Fruit fly (Drosophila melanogaster) whole organism, embryonic: Measurements from ENCODE around the gene Pdcd4.

Experiments
- ATbp ChIP-seq: fragments of 200-800 bp; sonication (Bioruptor generic); optimal IDR thresholded peaks from 2 replicates; lab custom pipeline; 2017; ENCODE audit warnings: missing biosample characterization, mild to moderate bottlenecking, missing genetic modification characterization, missing genetic modification reagents
- Adf1 ChIP-seq: fragments of 200-800 bp; sonication (Bioruptor generic); IDR thresholded peaks from 2 replicates; pipeline ENCODE4 v1.3.6; 2022; ENCODE audit warnings: missing biosample characterization, missing genetic modification characterization
- B-H2 ChIP-seq: fragments of 200-800 bp; sonication (Bioruptor generic); optimal IDR thresholded peaks from 2 replicates; lab custom pipeline; 2018; ENCODE audit warnings: missing biosample characterization, mild to moderate bottlenecking, missing genetic modification characterization
- CG10979 ChIP-seq: fragments of 200-800 bp; sonication (Bioruptor generic); optimal IDR thresholded peaks from 2 replicates; lab custom pipeline; 2018; ENCODE audit warnings: missing biosample characterization, mild to moderate bottlenecking, missing genetic modification characterization, moderate library complexity
- CG11560 ChIP-seq: fragments of 200-800 bp; sonication (Bioruptor generic); IDR thresholded peaks from 3 replicates; pipeline ENCODE4 v1.3.6; 2022; ENCODE audit warnings: missing biosample characterization, missing genetic modification characterization
- CG11695 ChIP-seq: fragments of 200-800 bp; sonication (Bioruptor generic); IDR thresholded peaks from 3 replicates; pipeline ENCODE4 v1.3.6; 2022; ENCODE audit warnings: missing biosample characterization, missing genetic modification characterization
- CG12299 ChIP-seq: fragments of 200-800 bp; sonication (Bioruptor generic); optimal IDR thresholded peaks from 2 replicates; lab custom pipeline; 2018; ENCODE audit warnings: missing biosample characterization, mild to moderate bottlenecking, missing genetic modification characterization
- CG14050 ChIP-seq: fragments of 200-800 bp; sonication (Bioruptor generic); IDR thresholded peaks from 3 replicates; pipeline ENCODE4 v1.3.6; 2022; ENCODE audit warnings: missing biosample characterization, missing genetic modification characterization
- CG1603 ChIP-seq: fragments of 200-800 bp; sonication (Bioruptor generic); optimal IDR thresholded peaks from 2 replicates; lab custom pipeline; 2019; ENCODE audit warnings: missing biosample characterization, mild to moderate bottlenecking, missing genetic modification characterization, moderate library complexity
- CG2120 ChIP-seq: fragments of 200-800 bp; sonication (Bioruptor generic); optimal IDR thresholded peaks from 3 replicates; lab custom pipeline; 2016; ENCODE audit warnings: missing biosample characterization, missing genetic modification characterization
- CG2712 ChIP-seq: fragments of 200-800 bp; optimal IDR thresholded peaks from 3 replicates; lab custom pipeline; 2019; ENCODE audit warnings: missing biosample characterization, mild to moderate bottlenecking, missing genetic modification characterization, moderate library complexity
- CG4360 ChIP-seq: fragments of 200-800 bp; sonication (Bioruptor generic); IDR thresholded peaks from 2 replicates; pipeline ENCODE4 v1.3.6; 2022; ENCODE audit warnings: missing biosample characterization, missing genetic modification characterization
- CG4424 ChIP-seq: fragments of 200-800 bp; sonication (Bioruptor generic); optimal IDR thresholded peaks from 3 replicates; lab custom pipeline; 2016; ENCODE audit warnings: missing biosample characterization, missing genetic modification characterization
- CG6689 ChIP-seq: fragments of 200-800 bp; sonication (Bioruptor generic); IDR thresholded peaks from 2 replicates; pipeline ENCODE4 v1.3.6; 2022; ENCODE audit warnings: missing biosample characterization, missing genetic modification characterization
- CG9797 ChIP-seq: fragments of 200-800 bp; sonication (Bioruptor generic); optimal IDR thresholded peaks from 3 replicates; lab custom pipeline; 2018; ENCODE audit warnings: missing biosample characterization, mild to moderate bottlenecking, missing genetic modification characterization
- Chrac-16 ChIP-seq: fragments of 200-800 bp; sonication (Bioruptor generic); optimal IDR thresholded peaks from 3 replicates; lab custom pipeline; 2016; ENCODE audit warnings: missing biosample characterization, missing genetic modification characterization
- D19A ChIP-seq: fragments of 200-800 bp; optimal IDR thresholded peaks from 3 replicates; lab custom pipeline; 2019; ENCODE audit warnings: missing biosample characterization, mild to moderate bottlenecking, missing genetic modification characterization, moderate library complexity
- Deaf1 ChIP-seq: fragments of 200-800 bp; optimal IDR thresholded peaks from 3 replicates; lab custom pipeline; 2019; ENCODE audit warnings: missing biosample characterization, mild to moderate bottlenecking, missing genetic modification characterization, moderate library complexity
- Dp ChIP-seq: fragments of 200-800 bp; sonication (Bioruptor generic); optimal IDR thresholded peaks from 2 replicates; lab custom pipeline; 2018; ENCODE audit warnings: missing biosample characterization, mild to moderate bottlenecking, missing genetic modification characterization, moderate library complexity
- Fer1 ChIP-seq: fragments of 200-800 bp; sonication (Bioruptor generic); optimal IDR thresholded peaks from 2 replicates; lab custom pipeline; 2017; ENCODE audit warnings: missing biosample characterization, mild to moderate bottlenecking, missing genetic modification characterization
- Fer2 ChIP-seq: fragments of 200-800 bp; sonication (Bioruptor generic); optimal IDR thresholded peaks from 2 replicates; lab custom pipeline; 2018; ENCODE audit warnings: missing biosample characterization, mild to moderate bottlenecking, missing genetic modification characterization, moderate library complexity
- HHEX ChIP-seq: fragments of 200-800 bp; sonication (Bioruptor generic); optimal IDR thresholded peaks from 3 replicates; lab custom pipeline; 2017; ENCODE audit warnings: missing biosample characterization, mild to moderate bottlenecking, missing genetic modification characterization, missing genetic modification reagents
- Hand ChIP-seq: fragments of 200-800 bp; sonication (Bioruptor generic); optimal IDR thresholded peaks from 2 replicates; lab custom pipeline; 2017; ENCODE audit warnings: mild to moderate bottlenecking, missing biosample characterization, missing genetic modification reagents, missing genetic modification characterization
- NC2β ChIP-seq: fragments of 200-800 bp; sonication (Bioruptor generic); optimal IDR thresholded peaks from 2 replicates; lab custom pipeline; 2016; ENCODE audit warnings: missing biosample characterization, missing genetic modification characterization
- Nf-YC ChIP-seq: fragments of 200-800 bp; optimal IDR thresholded peaks from 3 replicates; lab custom pipeline; 2019; ENCODE audit warnings: missing biosample characterization, mild to moderate bottlenecking, missing genetic modification characterization, moderate library complexity
- NfI ChIP-seq: fragments of 200-800 bp; sonication (Bioruptor generic); optimal IDR thresholded peaks from 3 replicates; lab custom pipeline; 2018; ENCODE audit warnings: missing biosample characterization, mild to moderate bottlenecking, missing genetic modification characterization, moderate library complexity
- Ptx1 ChIP-seq: fragments of 200-800 bp; sonication (Bioruptor generic); IDR thresholded peaks from 2 replicates; pipeline ENCODE4 v1.3.6; 2022; ENCODE audit warnings: missing biosample characterization, missing genetic modification characterization
- Rx ChIP-seq: fragments of 200-800 bp; sonication (Bioruptor generic); IDR thresholded peaks from 2 replicates; pipeline ENCODE4 v1.3.6; 2022; ENCODE audit warnings: missing biosample characterization, missing genetic modification characterization
- Side ChIP-seq: fragments of 200-800 bp; sonication (Bioruptor generic); optimal IDR thresholded peaks from 2 replicates; lab custom pipeline; 2016; ENCODE audit warnings: missing biosample characterization, missing genetic modification characterization
- Sox100B ChIP-seq: fragments of 200-800 bp; sonication (Bioruptor generic); optimal IDR thresholded peaks from 3 replicates; lab custom pipeline; 2018; ENCODE audit warnings: missing biosample characterization, mild to moderate bottlenecking, missing genetic modification characterization
- Trl ChIP-seq, 3 experiments: fragments of >200 bp in 2 of 3; fragments of 200-800 bp in 1 of 3; sonication (Bioruptor generic) in 1 of 3; optimal IDR thresholded peaks; 2 replicates in 1 of 3; 3 replicates in 2 of 3; lab custom pipeline; 2016 to 2017; ENCODE audit warnings: missing biosample characterization in 1 of 3, missing genetic modification characterization in 1 of 3
- Xrp1 ChIP-seq: fragments of 200-800 bp; sonication (Bioruptor generic); IDR thresholded peaks from 2 replicates; pipeline ENCODE4 v1.3.6; 2022; ENCODE audit warnings: missing biosample characterization, missing genetic modification characterization
- ash1 ChIP-seq: fragments of 200-800 bp; sonication (Bioruptor generic); optimal IDR thresholded peaks from 2 replicates; lab custom pipeline; 2018; ENCODE audit warnings: missing biosample characterization, mild to moderate bottlenecking, missing genetic modification characterization
- az2 ChIP-seq: fragments of 200-800 bp; sonication (Bioruptor generic); optimal IDR thresholded peaks from 3 replicates; lab custom pipeline; 2016; ENCODE audit warnings: missing biosample characterization, missing genetic modification characterization
- chif ChIP-seq, 2 experiments: fragments of 200-800 bp; sonication (Bioruptor generic); optimal IDR thresholded peaks; 3 replicates each; lab custom pipeline; 2016; ENCODE audit warnings: missing biosample characterization in 2 of 2, missing genetic modification characterization in 2 of 2
- da ChIP-seq: fragments of 200-800 bp; sonication (Bioruptor generic); optimal IDR thresholded peaks from 2 replicates; lab custom pipeline; 2016; ENCODE audit warnings: missing biosample characterization, missing genetic modification characterization
- emc ChIP-seq: fragments of 200-800 bp; sonication (Bioruptor generic); optimal IDR thresholded peaks from 2 replicates; lab custom pipeline; 2016; ENCODE audit warnings: missing biosample characterization, missing genetic modification characterization
- jigr1 ChIP-seq: fragments of 200-800 bp; sonication (Bioruptor generic); IDR thresholded peaks from 3 replicates; pipeline ENCODE4 v1.3.6; 2022; ENCODE audit warnings: missing biosample characterization, missing genetic modification characterization
- ken ChIP-seq: fragments of 200-800 bp; sonication (Bioruptor generic); IDR thresholded peaks from 3 replicates; pipeline ENCODE4 v1.3.6; 2022; ENCODE audit warnings: missing biosample characterization, missing genetic modification characterization
- lilli ChIP-seq: fragments of 200-800 bp; sonication (Bioruptor generic); optimal IDR thresholded peaks from 3 replicates; lab custom pipeline; 2016; ENCODE audit warnings: missing biosample characterization, missing genetic modification characterization
- lmd ChIP-seq: fragments of 200-800 bp; sonication (Bioruptor generic); IDR thresholded peaks from 2 replicates; pipeline ENCODE4 v1.3.6; 2022; ENCODE audit warnings: missing biosample characterization, missing genetic modification characterization
- org-1 ChIP-seq: fragments of 200-800 bp; sonication (Bioruptor generic); optimal IDR thresholded peaks from 2 replicates; lab custom pipeline; 2017; ENCODE audit warnings: missing biosample characterization, missing genetic modification characterization
- p53 ChIP-seq: fragments of 200-800 bp; sonication (Bioruptor generic); optimal IDR thresholded peaks from 2 replicates; lab custom pipeline; 2016; ENCODE audit warnings: missing biosample characterization, missing genetic modification characterization
- pan ChIP-seq, 4 experiments: fragments of >200 bp in 3 of 4; fragments of 200-800 bp in 1 of 4; sonication (Bioruptor generic) in 1 of 4; optimal IDR thresholded peaks in 3 of 4; IDR thresholded peaks in 1 of 4; 2 replicates each; pipeline versions ENCODE4 v1.3.6 to Lab custom; 2017 to 2022; ENCODE audit warnings: missing biosample characterization in 2 of 4, missing genetic modification characterization in 2 of 4, mixed read lengths in 1 of 4
- peb ChIP-seq: fragments of 200-800 bp; sonication (Bioruptor generic); IDR thresholded peaks from 2 replicates; pipeline ENCODE4 v1.3.6; 2022; ENCODE audit warnings: missing biosample characterization, missing genetic modification characterization
- prd ChIP-seq, 3 experiments: fragments of >200 bp in 2 of 3; fragments of 200-800 bp in 1 of 3; sonication (Bioruptor generic) in 1 of 3; optimal IDR thresholded peaks in 2 of 3; IDR thresholded peaks in 1 of 3; 2 replicates in 2 of 3; 3 replicates in 1 of 3; pipeline versions ENCODE4 v1.3.6 to Lab custom; 2017 to 2022; ENCODE audit warnings: missing biosample characterization in 1 of 3, missing genetic modification characterization in 1 of 3
- pros ChIP-seq: fragments of 200-800 bp; sonication (Bioruptor generic); optimal IDR thresholded peaks from 3 replicates; lab custom pipeline; 2019; ENCODE audit warnings: missing biosample characterization, mild to moderate bottlenecking, missing genetic modification characterization, moderate library complexity
- row ChIP-seq: fragments of 200-800 bp; sonication (Bioruptor generic); IDR thresholded peaks from 3 replicates; pipeline ENCODE4 v1.3.6; 2022; ENCODE audit warnings: missing biosample characterization, missing genetic modification characterization
- sd ChIP-seq: fragments of 200-800 bp; sonication (Bioruptor generic); optimal IDR thresholded peaks from 3 replicates; lab custom pipeline; 2018; ENCODE audit warnings: missing biosample characterization, mild to moderate bottlenecking, missing genetic modification characterization, moderate library complexity
- sens ChIP-seq: fragments of 200-800 bp; sonication (Bioruptor generic); peaks from one replicate; lab custom pipeline; 2016; ENCODE audit warnings: missing biosample characterization, missing genetic modification characterization
- wdn ChIP-seq: fragments of 200-800 bp; sonication (Bioruptor generic); IDR thresholded peaks from 2 replicates; pipeline ENCODE4 v1.3.6; 2022; ENCODE audit warnings: missing biosample characterization, missing genetic modification characterization

Pdcd4 gene

dm6 chrX:13734866-13735265 lies 20.3 kb downstream of the Pdcd4 start:
- no peak for TF ChIP-seq da (GFP tag; lab: Kevin White, UChicago)
- no peak for TF ChIP-seq peb (GFP tag; lab: Robert Waterston, UW)
- TF ChIP-seq Fer1 (GFP tag; lab: Kevin White, UChicago), result no peak
- no peak for TF ChIP-seq NfI (GFP tag; lab: Kevin White, UChicago)
- no peak for TF ChIP-seq Fer2
- peak; percentile 70 for TF ChIP-seq sens (GFP tag; lab: Kevin White, UChicago)
- no peak for TF ChIP-seq ash1 (GFP tag; lab: Kevin White, UChicago)
- TF ChIP-seq Rx (GFP tag; lab: Robert Waterston, UW), result no peak
- TF ChIP-seq CG1603, result no peak
- no peak for TF ChIP-seq CG11560 (tag; lab: Robert Waterston, UW)
- TF ChIP-seq Sox100B (GFP tag; lab: Kevin White, UChicago), result peak; percentile 29
- TF ChIP-seq Nf-YC (tag; lab: Kevin White, UChicago), result no peak
- TF ChIP-seq lmd (GFP tag; lab: Robert Waterston, UW), result no peak
- TF ChIP-seq Adf1 (GFP tag; lab: Robert Waterston, UW), result no peak
- no peak for TF ChIP-seq CG9797 (GFP tag; lab: Kevin White, UChicago)
- TF ChIP-seq ATbp (GFP tag; lab: Kevin White, UChicago), result no peak
- no peak for TF ChIP-seq emc
- no peak for TF ChIP-seq p53 (GFP tag; lab: Kevin White, UChicago)
- no peak for TF ChIP-seq org-1 (GFP tag; lab: Kevin White, UChicago)
- peak; percentile 22 for TF ChIP-seq CG2712 (tag; lab: Kevin White, UChicago)
- TF ChIP-seq lilli (GFP tag; lab: Kevin White, UChicago), result peak; percentile 13
- TF ChIP-seq D19A (tag; lab: Kevin White, UChicago), result no peak
- TF ChIP-seq Xrp1 (GFP tag; lab: Robert Waterston, UW), result no peak; the same call in 1 of the 2 replicates
- peak; percentile 7 for TF ChIP-seq az2 (GFP tag; lab: Kevin White, UChicago)
- TF ChIP-seq wdn, result no peak
- TF ChIP-seq CG4424 (GFP tag; lab: Kevin White, UChicago), result peak; percentile 5
- TF ChIP-seq Trl (optimal IDR thresholded peaks at IDR 0.05; lab: Kevin White, UChicago), result no peak
- no peak for TF ChIP-seq Trl (GFP tag; optimal IDR thresholded peaks at IDR 0.05; lab: Kevin White, UChicago)
- TF ChIP-seq HHEX, result no peak
- TF ChIP-seq Side, result no peak
- no peak for TF ChIP-seq Dp (GFP tag; lab: Kevin White, UChicago)
- no peak for TF ChIP-seq ken (GFP tag; lab: Robert Waterston, UW)
- no peak for TF ChIP-seq sd (tag; lab: Kevin White, UChicago)
- no peak for TF ChIP-seq CG12299 (tag; lab: Kevin White, UChicago)
- TF ChIP-seq CG4360 (GFP tag; lab: Robert Waterston, UW), result no peak
- no peak for TF ChIP-seq pan (optimal IDR thresholded peaks at IDR 0.05; lab: Kevin White, UChicago)
- peak in 1 of 2 experiments; percentile 21 for TF ChIP-seq pan (GFP tag; optimal IDR thresholded peaks at IDR 0.05 in 1 of 2, IDR thresholded peaks at IDR 0.05 in 1 of 2)
- TF ChIP-seq Chrac-16 (GFP tag; lab: Kevin White, UChicago), result no peak
- TF ChIP-seq CG10979 (tag; lab: Kevin White, UChicago), result peak; percentile 29
- TF ChIP-seq CG2120 (GFP tag; lab: Kevin White, UChicago), result peak; percentile 24
- peak; percentile 56; the same call in 2 of the 3 replicates for TF ChIP-seq CG11695 (GFP tag; lab: Robert Waterston, UW)
- no peak for TF ChIP-seq NC2β
- no peak for TF ChIP-seq prd (optimal IDR thresholded peaks at IDR 0.05; lab: Kevin White, UChicago)
- no peak for TF ChIP-seq prd (GFP tag; IDR thresholded peaks at IDR 0.05; lab: Robert Waterston, UW)
- TF ChIP-seq Hand (GFP tag; lab: Kevin White, UChicago), result no peak
- TF ChIP-seq CG14050 (GFP tag; lab: Robert Waterston, UW), result no peak
- TF ChIP-seq Ptx1 (GFP tag; lab: Robert Waterston, UW), result peak; percentile 20; the same call in 1 of the 2 replicates
- TF ChIP-seq CG6689, result no peak
- TF ChIP-seq row (GFP tag; lab: Robert Waterston, UW), result peak; percentile 28; the same call in 1 of the 3 replicates
- TF ChIP-seq pros, result no peak
- no peak for TF ChIP-seq jigr1
- no peak for TF ChIP-seq Deaf1
- no peak for TF ChIP-seq chif (GFP tag; optimal IDR thresholded peaks at IDR 0.05; lab: Kevin White, UChicago)
- no peak for TF ChIP-seq B-H2 (GFP tag; lab: Kevin White, UChicago)
